Fruit fly (Drosophila melanogaster) whole organism, adult: ENCODE measurements around the gene CG42827.

ENCODE experiments used
- CG11617 ChIP-seq: fragments of 200-800 bp; sonication (Bioruptor generic); optimal IDR thresholded peaks from 2 replicates; lab custom pipeline; 2017; ENCODE audit warnings: mild to moderate bottlenecking, missing biosample characterization, missing genetic modification reagents, missing genetic modification characterization
- CG12768 ChIP-seq: fragments of 200-800 bp; sonication (Bioruptor generic); optimal IDR thresholded peaks from 2 replicates; lab custom pipeline; 2017; ENCODE audit warnings: missing biosample characterization, missing genetic modification characterization, mild to moderate bottlenecking, moderate library complexity, missing genetic modification reagents
- CG14711 ChIP-seq: fragments of 200-800 bp; sonication (Bioruptor generic); optimal IDR thresholded peaks from 2 replicates; lab custom pipeline; 2018; ENCODE audit warnings: missing biosample characterization, mild to moderate bottlenecking, missing genetic modification characterization, moderate library complexity
- CG1620 ChIP-seq: fragments of 200-800 bp; sonication (Bioruptor generic); optimal IDR thresholded peaks from 2 replicates; lab custom pipeline; 2016; ENCODE audit warnings: missing biosample characterization, missing genetic modification characterization
- CG33017 ChIP-seq: fragments of 200-800 bp; sonication (Bioruptor generic); optimal IDR thresholded peaks from 2 replicates; lab custom pipeline; 2018; ENCODE audit warnings: missing biosample characterization, mild to moderate bottlenecking, missing genetic modification characterization, moderate library complexity
- CG5204 ChIP-seq: fragments of 200-800 bp; sonication (Bioruptor generic); optimal IDR thresholded peaks from 2 replicates; lab custom pipeline; 2016; ENCODE audit warnings: missing biosample characterization, missing genetic modification characterization
- CG7045 ChIP-seq: fragments of 200-800 bp; sonication (Bioruptor generic); optimal IDR thresholded peaks from 2 replicates; lab custom pipeline; 2017; ENCODE audit warnings: missing biosample characterization, mild to moderate bottlenecking, missing genetic modification characterization
- CG7101 ChIP-seq: fragments of 200-800 bp; sonication (Bioruptor generic); optimal IDR thresholded peaks from 2 replicates; lab custom pipeline; 2018; ENCODE audit warnings: missing biosample characterization, mild to moderate bottlenecking, missing genetic modification characterization, moderate library complexity
- Clk ChIP-seq: fragments of 200-800 bp; sonication (Bioruptor generic); optimal IDR thresholded peaks from 2 replicates; lab custom pipeline; 2017; ENCODE audit warnings: missing biosample characterization, missing genetic modification characterization
- Crg-1 ChIP-seq: fragments of 200-800 bp; sonication (Bioruptor generic); optimal IDR thresholded peaks from 2 replicates; lab custom pipeline; 2016; ENCODE audit warnings: missing biosample characterization, missing genetic modification characterization
- Hr96 ChIP-seq: fragments of 200-800 bp; sonication (Bioruptor generic); optimal IDR thresholded peaks from 2 replicates; lab custom pipeline; 2016; ENCODE audit warnings: missing biosample characterization, missing genetic modification characterization
- Mnt ChIP-seq: fragments of 200-800 bp; sonication (Bioruptor generic); optimal IDR thresholded peaks from 2 replicates; lab custom pipeline; 2016; ENCODE audit warnings: missing biosample characterization, mild to moderate bottlenecking, missing genetic modification characterization
- bab1 ChIP-seq: fragments of 200-800 bp; sonication (Bioruptor generic); optimal IDR thresholded peaks from 3 replicates; lab custom pipeline; 2019; ENCODE audit warnings: missing biosample characterization, mild to moderate bottlenecking, missing genetic modification characterization, moderate library complexity
- cic ChIP-seq: fragments of 200-800 bp; sonication (Bioruptor generic); optimal IDR thresholded peaks from 2 replicates; lab custom pipeline; 2017; ENCODE audit warnings: missing biosample characterization, mild to moderate bottlenecking, missing genetic modification characterization, moderate library complexity
- cnc ChIP-seq, 2 experiments: fragments of >200 bp; optimal IDR thresholded peaks; 2 replicates each; lab custom pipeline; 2017
- kay ChIP-seq: fragments of 200-800 bp; sonication (Bioruptor generic); peaks from one replicate; lab custom pipeline; 2016; ENCODE audit warnings: missing biosample characterization, missing genetic modification characterization, borderline replicate concordance
- ovo ChIP-seq: fragments of 200-800 bp; sonication (Bioruptor generic); optimal IDR thresholded peaks from 2 replicates; lab custom pipeline; 2016; ENCODE audit warnings: missing biosample characterization, missing genetic modification characterization
- pad ChIP-seq: fragments of 200-800 bp; sonication (Bioruptor generic); optimal IDR thresholded peaks from 3 replicates; lab custom pipeline; 2017; ENCODE audit warnings: missing biosample characterization, missing genetic modification characterization, mild to moderate bottlenecking, moderate library complexity, missing genetic modification reagents
- tj ChIP-seq: fragments of 200-800 bp; sonication (Bioruptor generic); optimal IDR thresholded peaks from 3 replicates; lab custom pipeline; 2017; ENCODE audit warnings: missing biosample characterization, mild to moderate bottlenecking, missing genetic modification characterization, moderate library complexity
- toe ChIP-seq: fragments of 200-800 bp; sonication (Bioruptor generic); optimal IDR thresholded peaks from 2 replicates; lab custom pipeline; 2016; ENCODE audit warnings: missing biosample characterization, missing genetic modification characterization

Gene CG42827

DNA sequence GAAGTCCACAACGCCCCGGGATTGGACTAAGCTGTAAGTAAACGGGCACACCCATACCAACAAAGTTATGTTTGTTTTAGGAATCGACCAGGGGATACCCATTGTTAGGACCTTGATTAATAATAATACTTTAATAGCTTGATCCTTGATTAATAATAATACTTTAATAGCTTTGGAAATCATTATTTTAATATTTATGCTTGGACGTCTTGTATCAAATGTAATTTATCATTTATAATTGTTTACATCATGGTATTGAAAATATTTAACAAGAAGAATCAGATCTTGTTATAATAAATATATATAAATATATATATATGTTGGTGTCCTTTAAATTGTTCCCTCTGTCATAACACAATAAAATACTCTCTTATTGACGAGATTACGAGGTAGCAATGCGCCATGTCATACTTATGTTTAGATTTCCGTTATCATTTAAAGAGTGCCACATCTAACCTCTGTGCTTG is 15.8 kb upstream of the CG42827 start:
- no peak for TF ChIP-seq pad (GFP tag; lab: Kevin White, UChicago)
- no peak for TF ChIP-seq cnc (optimal IDR thresholded peaks at IDR 0.05; lab: Kevin White, UChicago)
- TF ChIP-seq CG7101 (tag; lab: Kevin White, UChicago), result peak; percentile 76
- TF ChIP-seq CG33017 (tag; lab: Kevin White, UChicago), result peak; percentile 81
- peak; percentile 78 for TF ChIP-seq CG14711 (tag; lab: Kevin White, UChicago)
- TF ChIP-seq CG1620 (GFP tag; lab: Kevin White, UChicago), result no peak
- TF ChIP-seq bab1 (GFP tag; lab: Kevin White, UChicago), result no peak
- TF ChIP-seq CG11617 (GFP tag; lab: Kevin White, UChicago), result peak; percentile 65
- peak; percentile 63 for TF ChIP-seq CG7045 (GFP tag; lab: Kevin White, UChicago)
- TF ChIP-seq CG12768 (GFP tag; lab: Kevin White, UChicago), result peak; percentile 40

DNA sequence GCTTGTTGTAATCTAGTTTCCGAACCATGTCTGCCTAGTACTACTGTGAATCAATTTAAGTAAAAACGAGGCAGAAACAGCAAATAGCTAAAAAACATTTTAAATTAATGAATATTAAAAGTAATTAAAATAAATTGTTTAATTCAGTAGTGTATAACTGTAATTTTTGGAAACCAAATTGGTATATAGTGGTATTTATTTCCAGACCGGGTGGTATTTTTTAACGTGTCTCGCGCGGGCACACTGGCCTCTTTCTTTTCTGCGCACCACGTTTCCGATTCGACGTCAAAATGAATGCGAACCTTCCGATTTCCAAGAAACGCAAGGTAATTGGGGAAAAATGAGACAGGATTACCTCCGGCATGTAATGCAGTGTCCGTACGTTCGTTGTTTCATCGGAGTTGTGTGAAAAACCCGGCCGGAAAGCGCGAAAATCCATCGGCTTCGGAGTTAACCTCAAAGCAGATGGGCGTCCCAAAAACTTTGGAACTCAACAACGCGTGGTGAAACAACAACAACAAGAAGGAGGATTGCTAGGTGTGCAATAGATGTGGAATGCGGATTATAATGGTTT is 14.1 kb upstream of the CG42827 start, which contains the start of gene RpS3:
TSS of gene RpS3 (plus strand) at position 248 of the 574 bp plus-strand sequence.
- TF ChIP-seq CG7101 (tag; lab: Kevin White, UChicago) (peak; percentile 46), CG33017 (tag; lab: Kevin White, UChicago) (peak; percentile 6), Crg-1 (peak; percentile 42), Clk (GFP tag; lab: Kevin White, UChicago) (no peak), Mnt (GFP tag; lab: Kevin White, UChicago) (peak; percentile 94), cic (GFP tag; lab: Kevin White, UChicago) (no peak), ovo (GFP tag; lab: Kevin White, UChicago) (no peak), CG11617 (GFP tag; lab: Kevin White, UChicago) (peak; percentile 32), kay (no peak), cnc (optimal IDR thresholded peaks at IDR 0.05; lab: Kevin White, UChicago) (no peak), CG12768 (GFP tag; lab: Kevin White, UChicago) (peak; percentile 72), pad (GFP tag; lab: Kevin White, UChicago) (no peak), CG14711 (tag; lab: Kevin White, UChicago) (peak; percentile 32), CG5204 (GFP tag; lab: Kevin White, UChicago) (no peak), Hr96 (GFP tag; lab: Kevin White, UChicago) (peak; percentile 3), tj (peak; percentile 5), CG7045 (GFP tag; lab: Kevin White, UChicago) (no peak), CG1620 (GFP tag; lab: Kevin White, UChicago) (no peak), bab1 (GFP tag; lab: Kevin White, UChicago) (peak; percentile 58), toe (peak; percentile 12)

- TF ChIP-seq CG7101 (tag; lab: Kevin White, UChicago) (no peak), cnc (optimal IDR thresholded peaks at IDR 0.05; lab: Kevin White, UChicago) (no peak), CG7045 (GFP tag; lab: Kevin White, UChicago) (no peak), pad (GFP tag; lab: Kevin White, UChicago) (no peak), Clk (GFP tag; lab: Kevin White, UChicago) (no peak), toe (no peak), CG11617 (GFP tag; lab: Kevin White, UChicago) (no peak), CG12768 (GFP tag; lab: Kevin White, UChicago) (no peak), cic (GFP tag; lab: Kevin White, UChicago) (no peak), ovo (GFP tag; lab: Kevin White, UChicago) (no peak), CG33017 (tag; lab: Kevin White, UChicago) (no peak), CG5204 (GFP tag; lab: Kevin White, UChicago) (no peak), Hr96 (GFP tag; lab: Kevin White, UChicago) (no peak), CG1620 (GFP tag; lab: Kevin White, UChicago) (no peak), kay (no peak), Mnt (GFP tag; lab: Kevin White, UChicago) (no peak), CG14711 (tag; lab: Kevin White, UChicago) (no peak), Crg-1 (no peak)
These were observed 13.3 kb upstream of the CG42827 start for dm6 chr3R:23359420-23359819.

dm6 chr3R:23360356-23360755 is 12.4 kb upstream of the CG42827 start:
- no peak for TF ChIP-seq Hr96 (GFP tag; lab: Kevin White, UChicago)
- TF ChIP-seq CG7045 (GFP tag; lab: Kevin White, UChicago), result no peak
- TF ChIP-seq pad (GFP tag; lab: Kevin White, UChicago), result no peak
- no peak for TF ChIP-seq bab1 (GFP tag; lab: Kevin White, UChicago)

- TF ChIP-seq CG5204 (GFP tag; lab: Kevin White, UChicago) (no peak), CG12768 (GFP tag; lab: Kevin White, UChicago) (peak; percentile 41), CG7045 (GFP tag; lab: Kevin White, UChicago) (peak; percentile 27), bab1 (GFP tag; lab: Kevin White, UChicago) (peak; percentile 43), ovo (GFP tag; lab: Kevin White, UChicago) (no peak), tj (no peak), Hr96 (GFP tag; lab: Kevin White, UChicago) (peak; percentile 19), pad (GFP tag; lab: Kevin White, UChicago) (peak; percentile 57), toe (no peak), Crg-1 (peak; percentile 39), Mnt (GFP tag; lab: Kevin White, UChicago) (no peak), CG14711 (tag; lab: Kevin White, UChicago) (peak; percentile 77), CG7101 (tag; lab: Kevin White, UChicago) (peak; percentile 82), CG33017 (tag; lab: Kevin White, UChicago) (peak; percentile 70), CG1620 (GFP tag; lab: Kevin White, UChicago) (peak; percentile 48), cic (GFP tag; lab: Kevin White, UChicago) (no peak), cnc (optimal IDR thresholded peaks at IDR 0.05; lab: Kevin White, UChicago) (no peak), CG11617 (GFP tag; lab: Kevin White, UChicago) (peak; percentile 4)
These were observed 9.1 kb upstream of the CG42827 start, which contains the start of gene CG4408 for dm6 chr3R:23363515-23364124. Gene CG4408 (minus strand): TSS chr3R:23363574.
